Fruit fly (Drosophila melanogaster) whole organism, embryonic: Measurements from ENCODE around the gene Fdx1.

Experiments used
- Awh ChIP-seq: fragments of 200-800 bp; sonication (Bioruptor generic); IDR thresholded peaks from 2 replicates; pipeline ENCODE4, ENCODE4 v1.3.6; 2022; ENCODE audit warnings: missing biosample characterization, missing genetic modification characterization
- BEAF-32 ChIP-seq: fragments of 200-800 bp; sonication (Bioruptor generic); optimal IDR thresholded peaks from 3 replicates; lab custom pipeline; 2017; ENCODE audit warnings: missing biosample characterization, missing genetic modification characterization, mild to moderate bottlenecking, moderate library complexity, missing genetic modification reagents
- Bdp1 ChIP-seq: fragments of 200-800 bp; sonication (Bioruptor generic); optimal IDR thresholded peaks from 3 replicates; lab custom pipeline; 2016; ENCODE audit warnings: missing biosample characterization, missing genetic modification characterization
- CG10209 ChIP-seq: fragments of 200-800 bp; sonication (Bioruptor generic); optimal IDR thresholded peaks from 3 replicates; lab custom pipeline; 2017; ENCODE audit warnings: missing biosample characterization, mild to moderate bottlenecking, missing genetic modification characterization, missing genetic modification reagents
- CG11560 ChIP-seq: fragments of 200-800 bp; sonication (Bioruptor generic); IDR thresholded peaks from 3 replicates; pipeline ENCODE4 v1.3.6; 2022; ENCODE audit warnings: missing biosample characterization, missing genetic modification characterization
- CG14050 ChIP-seq: fragments of 200-800 bp; sonication (Bioruptor generic); IDR thresholded peaks from 3 replicates; pipeline ENCODE4 v1.3.6; 2022; ENCODE audit warnings: missing biosample characterization, missing genetic modification characterization
- CG15514 ChIP-seq: fragments of 200-800 bp; sonication (Bioruptor generic); optimal IDR thresholded peaks from 3 replicates; lab custom pipeline; 2017; ENCODE audit warnings: missing biosample characterization, missing genetic modification characterization, mild to moderate bottlenecking, moderate library complexity, missing genetic modification reagents
- CG17568 ChIP-seq: fragments of 200-800 bp; sonication (Bioruptor generic); optimal IDR thresholded peaks from 2 replicates; lab custom pipeline; 2018; ENCODE audit warnings: missing biosample characterization, mild to moderate bottlenecking, missing genetic modification characterization, moderate library complexity
- CG1832 ChIP-seq: fragments of 200-800 bp; sonication (Bioruptor generic); optimal IDR thresholded peaks from 2 replicates; lab custom pipeline; 2017; ENCODE audit warnings: missing biosample characterization, mild to moderate bottlenecking, missing genetic modification characterization, inconsistent platforms
- CG7372 ChIP-seq: fragments of 200-800 bp; sonication (Bioruptor generic); IDR thresholded peaks from 2 replicates; pipeline ENCODE4 v1.3.6; 2022; ENCODE audit warnings: missing biosample characterization, missing genetic modification characterization
- CG8478 ChIP-seq: fragments of >200 bp; optimal IDR thresholded peaks from 2 replicates; lab custom pipeline; 2018
- CHES-1-like ChIP-seq: fragments of 200-800 bp; sonication (Bioruptor generic); optimal IDR thresholded peaks from 2 replicates; lab custom pipeline; 2016; ENCODE audit warnings: missing biosample characterization, missing genetic modification characterization
- Deaf1 ChIP-seq: fragments of 200-800 bp; optimal IDR thresholded peaks from 3 replicates; lab custom pipeline; 2019; ENCODE audit warnings: missing biosample characterization, mild to moderate bottlenecking, missing genetic modification characterization, moderate library complexity
- Ets65A ChIP-seq: fragments of 200-800 bp; sonication (Bioruptor generic); peaks from one replicate; lab custom pipeline; 2016; ENCODE audit warnings: missing biosample characterization, missing genetic modification characterization
- GATAe ChIP-seq: fragments of 200-800 bp; sonication (Bioruptor generic); conservative IDR thresholded peaks from 2 replicates; pipeline ENCODE4 v1.3.6; 2022; ENCODE audit warnings: missing biosample characterization, missing genetic modification characterization
- Jarid2 ChIP-seq: fragments of 200-800 bp; sonication (Bioruptor generic); optimal IDR thresholded peaks from 3 replicates; lab custom pipeline; 2017; ENCODE audit warnings: mild to moderate bottlenecking, missing biosample characterization, missing genetic modification reagents, missing genetic modification characterization
- Med ChIP-seq: fragments of 200-800 bp; sonication (Bioruptor generic); peaks from one replicate; lab custom pipeline; 2016; ENCODE audit warnings: missing biosample characterization, missing genetic modification characterization, mild to moderate bottlenecking, inconsistent platforms, moderate library complexity
- NFAT ChIP-seq: fragments of 200-800 bp; sonication (Bioruptor generic); IDR thresholded peaks from 2 replicates; pipeline ENCODE4 v1.3.6; 2022; ENCODE audit warnings: missing biosample characterization, missing genetic modification characterization
- Taf1 ChIP-seq: fragments of 200-800 bp; sonication (Bioruptor generic); IDR thresholded peaks from 2 replicates; pipeline ENCODE4 v1.3.6; 2022; ENCODE audit warnings: missing biosample characterization, missing genetic modification characterization
- Trl ChIP-seq, 3 experiments: fragments of >200 bp in 2 of 3; fragments of 200-800 bp in 1 of 3; sonication (Bioruptor generic) in 1 of 3; optimal IDR thresholded peaks; 2 replicates in 1 of 3; 3 replicates in 2 of 3; lab custom pipeline; 2016 to 2017; ENCODE audit warnings: missing biosample characterization in 1 of 3, missing genetic modification characterization in 1 of 3
- abd-A ChIP-seq: fragments of 200-800 bp; sonication (Bioruptor generic); optimal IDR thresholded peaks from 3 replicates; lab custom pipeline; 2019; ENCODE audit warnings: missing biosample characterization, mild to moderate bottlenecking, missing genetic modification characterization, moderate library complexity
- ase ChIP-seq: fragments of 200-800 bp; sonication (Bioruptor generic); IDR thresholded peaks from 3 replicates; pipeline ENCODE4 v1.3.6; 2022; ENCODE audit warnings: missing biosample characterization, missing genetic modification characterization
- cad ChIP-seq: fragments of >200 bp; optimal IDR thresholded peaks from 2 replicates; lab custom pipeline; 2017; ENCODE audit warnings: missing biosample characterization, missing genetic modification characterization
- cg ChIP-seq: fragments of 200-800 bp; sonication (Bioruptor generic); optimal IDR thresholded peaks from 3 replicates; lab custom pipeline; 2019; ENCODE audit warnings: missing biosample characterization, mild to moderate bottlenecking, missing genetic modification characterization, moderate library complexity
- chinmo ChIP-seq: fragments of 200-800 bp; sonication (Bioruptor generic); IDR thresholded peaks from 4 replicates; pipeline ENCODE4 v1.3.6; 2022; ENCODE audit warnings: missing biosample characterization, missing genetic modification characterization; ENCODE audit not compliant: partially characterized antibody
- gem ChIP-seq: fragments of 200-800 bp; sonication (Bioruptor generic); optimal IDR thresholded peaks from 2 replicates; lab custom pipeline; 2019; ENCODE audit warnings: missing biosample characterization, mild to moderate bottlenecking, missing genetic modification characterization, moderate library complexity
- hkb ChIP-seq, 2 experiments: fragments of 200-800 bp in 1 of 2; fragments of >200 bp in 1 of 2; sonication (Bioruptor generic) in 1 of 2; IDR thresholded peaks in 1 of 2; optimal IDR thresholded peaks in 1 of 2; 2 replicates each; pipeline versions ENCODE4 v1.3.6 to Lab custom; 2017 to 2022; ENCODE audit warnings: missing biosample characterization in 1 of 2, missing genetic modification characterization in 1 of 2
- kay ChIP-seq: fragments of 200-800 bp; sonication (Bioruptor generic); optimal IDR thresholded peaks from 2 replicates; lab custom pipeline; 2016; ENCODE audit warnings: missing biosample characterization, missing genetic modification characterization
- klu ChIP-seq: fragments of 200-800 bp; sonication (Bioruptor generic); IDR thresholded peaks from 2 replicates; pipeline ENCODE4 v1.3.6; 2022; ENCODE audit warnings: missing biosample characterization, missing genetic modification characterization
- knrl ChIP-seq: fragments of 200-800 bp; sonication (Bioruptor generic); IDR thresholded peaks from 3 replicates; pipeline ENCODE4 v1.3.6; 2022; ENCODE audit warnings: missing biosample characterization, missing genetic modification characterization; ENCODE audit not compliant: partially characterized antibody
- lola ChIP-seq, 3 experiments: fragments of >200 bp in 2 of 3; fragments of 200-800 bp in 1 of 3; sonication (Bioruptor generic) in 1 of 3; optimal IDR thresholded peaks; 2 replicates each; lab custom pipeline; 2017 to 2019; ENCODE audit warnings: missing biosample characterization in 3 of 3, missing genetic modification characterization in 3 of 3, mild to moderate bottlenecking in 1 of 3, moderate library complexity in 1 of 3
- nom ChIP-seq: fragments of 200-800 bp; sonication (Bioruptor generic); optimal IDR thresholded peaks from 2 replicates; lab custom pipeline; 2017; ENCODE audit warnings: missing biosample characterization, missing genetic modification characterization, mild to moderate bottlenecking, moderate library complexity, missing genetic modification reagents
- pros ChIP-seq: fragments of 200-800 bp; sonication (Bioruptor generic); optimal IDR thresholded peaks from 3 replicates; lab custom pipeline; 2019; ENCODE audit warnings: missing biosample characterization, mild to moderate bottlenecking, missing genetic modification characterization, moderate library complexity
- rib ChIP-seq: fragments of 200-800 bp; sonication (Bioruptor generic); IDR thresholded peaks from 2 replicates; pipeline ENCODE4 v1.3.6; 2022; ENCODE audit warnings: missing biosample characterization, missing genetic modification characterization
- sd ChIP-seq: fragments of 200-800 bp; sonication (Bioruptor generic); optimal IDR thresholded peaks from 3 replicates; lab custom pipeline; 2018; ENCODE audit warnings: missing biosample characterization, mild to moderate bottlenecking, missing genetic modification characterization, moderate library complexity
- sens ChIP-seq: fragments of 200-800 bp; sonication (Bioruptor generic); peaks from one replicate; lab custom pipeline; 2016; ENCODE audit warnings: missing biosample characterization, missing genetic modification characterization
- shn ChIP-seq: fragments of 200-800 bp; sonication (Bioruptor generic); optimal IDR thresholded peaks from 3 replicates; lab custom pipeline; 2016; ENCODE audit warnings: missing biosample characterization, missing genetic modification characterization
- slou ChIP-seq: fragments of 200-800 bp; sonication (Bioruptor generic); optimal IDR thresholded peaks from 3 replicates; lab custom pipeline; 2016; ENCODE audit warnings: missing biosample characterization, missing genetic modification characterization
- sr ChIP-seq: fragments of 200-800 bp; sonication (Bioruptor generic); IDR thresholded peaks from 3 replicates; pipeline ENCODE4 v1.3.6; 2022; ENCODE audit warnings: missing biosample characterization, missing genetic modification characterization
- trh ChIP-seq: fragments of 200-800 bp; sonication (Bioruptor generic); optimal IDR thresholded peaks from 2 replicates; lab custom pipeline; 2016; ENCODE audit warnings: missing biosample characterization, missing genetic modification characterization
- yki ChIP-seq: fragments of >200 bp; optimal IDR thresholded peaks from 3 replicates; lab custom pipeline; 2018
- z ChIP-seq: fragments of 200-800 bp; sonication (Bioruptor generic); IDR thresholded peaks from 3 replicates; pipeline ENCODE4 v1.3.6; 2022; ENCODE audit warnings: missing biosample characterization, missing genetic modification characterization
- zen2 ChIP-seq: fragments of 200-800 bp; sonication (Bioruptor generic); IDR thresholded peaks from 3 replicates; pipeline ENCODE4 v1.3.6; 2022; ENCODE audit warnings: missing biosample characterization, missing genetic modification characterization; ENCODE audit not compliant: partially characterized antibody

Fdx1 gene

DNA sequence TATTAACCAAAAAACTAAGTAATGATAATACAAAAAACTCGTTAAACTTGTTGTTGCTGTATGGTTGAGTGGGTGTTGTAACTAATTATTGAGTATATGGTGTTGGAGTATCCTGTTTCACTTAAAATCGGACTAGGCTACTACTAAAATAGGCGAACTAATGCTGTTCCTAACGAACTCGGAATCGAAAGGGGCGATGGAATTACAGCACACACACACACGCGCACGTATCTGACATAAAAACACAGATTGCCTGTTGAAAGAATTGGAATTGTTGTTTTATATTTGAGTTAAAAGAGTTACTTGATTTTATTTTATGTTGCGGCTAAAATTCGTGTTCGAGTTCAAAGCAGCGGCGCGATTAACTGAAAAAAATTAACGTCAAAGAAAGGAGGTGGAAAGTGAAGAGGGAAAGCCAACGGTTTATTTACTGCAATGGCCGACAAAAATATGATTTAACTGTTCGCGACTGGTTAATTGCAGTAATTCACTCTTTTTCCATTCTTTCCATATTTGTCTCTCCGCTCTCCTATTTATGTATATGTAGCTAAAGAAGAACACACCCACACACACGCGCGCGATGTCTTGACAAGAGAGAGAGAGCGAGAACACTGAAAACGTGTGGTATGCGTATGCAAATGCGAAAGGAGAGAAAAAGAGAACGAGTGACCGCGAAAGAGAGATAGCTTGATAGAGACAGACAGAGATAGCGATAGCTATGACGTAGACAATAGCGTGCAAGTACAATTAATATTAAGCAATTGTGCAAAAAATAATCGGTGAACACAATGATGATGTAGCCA is 30.5 kb upstream of the Fdx1 start (continued):
- TF ChIP-seq knrl (GFP tag; lab: Robert Waterston, UW) (no peak), sd (tag; lab: Kevin White, UChicago) (peak; percentile 94), yki (lab: Kevin White, UChicago) (peak; percentile 55), pros (GFP tag; lab: Kevin White, UChicago) (peak; percentile 70), shn (GFP tag; lab: Kevin White, UChicago) (no peak)

DNA sequence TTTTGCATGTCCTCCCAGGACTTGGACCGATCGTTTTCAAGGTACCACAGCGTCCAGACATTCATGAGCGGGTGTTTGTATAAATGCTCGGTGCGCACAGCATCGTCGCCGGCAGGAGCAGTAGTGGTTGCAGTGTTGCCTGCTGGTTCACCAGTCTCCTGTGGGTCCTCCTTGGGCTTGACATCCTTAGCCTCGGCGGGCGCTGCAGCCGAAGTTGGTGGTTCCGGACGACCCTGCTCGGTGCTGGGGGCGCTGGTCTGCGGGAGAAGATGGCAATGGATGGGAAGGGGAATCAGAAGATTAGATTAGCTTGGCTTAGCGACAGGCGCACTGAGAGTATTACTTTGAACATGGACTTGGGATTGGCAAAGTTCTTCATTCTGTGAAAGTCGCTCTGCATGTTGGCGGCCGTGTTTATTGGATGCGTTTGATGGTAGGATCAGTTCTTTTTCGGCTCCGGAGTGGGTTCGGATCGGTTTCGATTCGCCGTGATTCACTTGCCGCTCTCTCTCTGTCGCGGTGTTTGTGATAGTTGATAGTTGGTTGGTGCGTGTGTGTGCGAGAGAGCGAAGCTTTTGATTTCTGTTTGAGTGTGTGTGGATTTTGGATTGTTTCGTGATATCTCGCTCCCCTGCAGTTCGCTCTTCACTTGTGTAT is 29.8 kb upstream of the Fdx1 start:
- no peak for TF ChIP-seq trh (GFP tag; lab: Kevin White, UChicago)
- TF ChIP-seq hkb (optimal IDR thresholded peaks at IDR 0.05; lab: Kevin White, UChicago): no peak
- TF ChIP-seq hkb (GFP tag; IDR thresholded peaks at IDR 0.05; lab: Robert Waterston, UW): no peak
- no peak for TF ChIP-seq zen2 (GFP tag; lab: Robert Waterston, UW)
- TF ChIP-seq cad (GFP tag; lab: Kevin White, UChicago): no peak
- no peak for TF ChIP-seq NFAT (GFP tag; lab: Robert Waterston, UW)
- TF ChIP-seq sens (GFP tag; lab: Kevin White, UChicago): peak; percentile 71
- no peak for TF ChIP-seq GATAe (GFP tag; lab: Robert Waterston, UW)
- peak; percentile 67; the same call in 2 of the 4 replicates for TF ChIP-seq chinmo (GFP tag; lab: Robert Waterston, UW)
- TF ChIP-seq Bdp1: no peak
- TF ChIP-seq CG7372 (GFP tag; lab: Robert Waterston, UW): no peak
- no peak for TF ChIP-seq Awh (GFP tag; lab: Robert Waterston, UW)
- TF ChIP-seq Taf1 (GFP tag; lab: Robert Waterston, UW): no peak
- peak; percentile 74; the same call in 2 of the 3 replicates for TF ChIP-seq CG14050 (GFP tag; lab: Robert Waterston, UW)
- TF ChIP-seq cg (GFP tag; lab: Kevin White, UChicago): peak; percentile 84
- TF ChIP-seq lola (GFP tag; optimal IDR thresholded peaks at IDR 0.05; lab: Kevin White, UChicago): no peak
- 0 out of 3 replicates have a peak, but pooled peaks have one; percentile 17 for TF ChIP-seq sr (GFP tag; lab: Robert Waterston, UW)
- TF ChIP-seq CG1832 (GFP tag; lab: Kevin White, UChicago): peak; percentile 3
- TF ChIP-seq Trl (optimal IDR thresholded peaks at IDR 0.05; lab: Kevin White, UChicago): peak; percentile 55 to 74
- TF ChIP-seq Trl (GFP tag; optimal IDR thresholded peaks at IDR 0.05; lab: Kevin White, UChicago): no peak
- peak; percentile 71 for TF ChIP-seq Med (GFP tag; lab: Kevin White, UChicago)
- TF ChIP-seq gem: no peak
- TF ChIP-seq rib (GFP tag; lab: Robert Waterston, UW): no peak
- TF ChIP-seq CHES-1-like (GFP tag; lab: Kevin White, UChicago): peak; percentile 20
- peak; percentile 26 for TF ChIP-seq kay
- no peak for TF ChIP-seq CG11560 (tag; lab: Robert Waterston, UW)
- TF ChIP-seq ase (GFP tag; lab: Robert Waterston, UW): no peak
- no peak for TF ChIP-seq CG8478 (lab: Kevin White, UChicago)
- TF ChIP-seq CG10209 (GFP tag; lab: Kevin White, UChicago): no peak
- TF ChIP-seq nom (GFP tag; lab: Kevin White, UChicago): no peak
- TF ChIP-seq abd-A (tag; lab: Kevin White, UChicago): no peak
- no peak for TF ChIP-seq Deaf1 (tag; lab: Kevin White, UChicago)
- TF ChIP-seq CG15514 (GFP tag; lab: Kevin White, UChicago): peak; percentile 60
- TF ChIP-seq z (GFP tag; lab: Robert Waterston, UW): no peak
- TF ChIP-seq CG17568: no peak
- TF ChIP-seq Jarid2 (GFP tag; lab: Kevin White, UChicago): no peak
- TF ChIP-seq Ets65A (GFP tag; lab: Kevin White, UChicago): no peak
- TF ChIP-seq slou (GFP tag; lab: Kevin White, UChicago): no peak
- TF ChIP-seq BEAF-32 (GFP tag; lab: Kevin White, UChicago): no peak
- no peak for TF ChIP-seq klu (GFP tag; lab: Robert Waterston, UW)
